Worm (Caenorhabditis elegans): ENCODE measurements around the gene Y43F8C.6.

Gene Y43F8C.6

DNA sequence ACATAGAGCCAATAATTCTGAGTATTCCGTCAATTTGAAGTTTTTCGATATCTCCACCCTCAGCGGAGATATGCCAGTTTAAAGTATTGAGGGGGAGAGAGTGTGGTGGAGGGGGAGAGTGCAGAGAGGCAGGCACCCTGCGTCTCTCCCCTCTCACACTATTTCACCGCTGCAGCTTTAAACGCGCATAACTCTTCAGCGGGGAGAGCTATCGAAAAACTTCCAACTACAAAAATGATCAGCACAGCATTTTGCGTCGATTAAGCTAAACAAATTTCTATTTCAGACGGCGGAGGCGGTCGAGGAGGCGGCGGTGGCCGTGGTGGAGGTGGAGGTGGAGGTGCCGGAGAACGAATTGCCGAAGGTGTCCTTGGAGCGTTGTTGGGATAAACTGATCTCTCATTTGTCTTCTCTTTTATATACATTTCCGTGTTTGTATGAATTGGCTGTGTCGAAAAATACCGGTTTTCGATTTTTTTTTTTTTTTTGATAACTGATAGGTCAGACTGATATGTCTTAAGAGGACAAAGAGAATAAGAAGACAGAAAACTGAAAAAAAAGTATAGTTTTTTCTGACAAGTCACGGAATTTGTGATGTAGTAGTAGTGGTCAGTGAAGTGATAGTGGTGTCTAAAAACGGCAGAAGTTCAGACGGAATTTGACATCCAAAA lies 28.9 kb downstream of the Y43F8C.6 start (continued):
- TF ChIP-seq nhr-6 (tag; optimal IDR thresholded peaks at IDR 0.05) (no peak), nhr-11 (tag; optimal IDR thresholded peaks at IDR 0.05) (no peak), dmd-8 (GFP tag; IDR thresholded peaks at IDR 0.05) (no peak), lin-15B (tag; optimal IDR thresholded peaks at IDR 0.05) (no peak), nhr-102 (tag; optimal IDR thresholded peaks at IDR 0.05) (no peak), hlh-30 (tag; optimal IDR thresholded peaks at IDR 0.05; ENCODE audit: insufficient read depth) (no peak), ZK337.2 (GFP tag; IDR thresholded peaks at IDR 0.05) (no peak), zip-2 (tag; optimal IDR thresholded peaks at IDR 0.05) (no peak), sdz-12 (GFP tag; optimal IDR thresholded peaks at IDR 0.05) (no peak), nhr-42 (GFP tag; IDR thresholded peaks at IDR 0.05) (no peak), lsy-2 (tag; optimal IDR thresholded peaks at IDR 0.05) (no peak), gei-8 (GFP tag; optimal IDR thresholded peaks at IDR 0.05) (no peak), nhr-28 (tag; optimal IDR thresholded peaks at IDR 0.05) (peak; percentile 75), zfp-2 (tag; optimal IDR thresholded peaks at IDR 0.05) (no peak), madf-5 (GFP tag; IDR thresholded peaks at IDR 0.05) (0 out of 4 replicates have a peak, but pooled peaks have one; percentile 11 to 31), nhr-41 (GFP tag; IDR thresholded peaks at IDR 0.05) (0 out of 2 replicates have a peak, but pooled peaks have one; percentile 7), tag-97 (GFP tag; IDR thresholded peaks at IDR 0.05) (no peak), dmd-9 (GFP tag; IDR thresholded peaks at IDR 0.05) (no peak), unc-39 (tag; optimal IDR thresholded peaks at IDR 0.05) (no peak), php-3 (GFP tag; IDR thresholded peaks at IDR 0.05) (peak; percentile 42; the same call in 1 of the 2 replicates), aly-2 (tag; optimal IDR thresholded peaks at IDR 0.05) (no peak), lin-38 (GFP tag; IDR thresholded peaks at IDR 0.05) (no peak), ctbp-1 (GFP tag; IDR thresholded peaks at IDR 0.05) (peak; percentile 32; the same call in 1 of the 2 replicates), nhr-237 (tag; optimal IDR thresholded peaks at IDR 0.05) (no peak), pha-4 (GFP tag; IDR thresholded peaks at IDR 0.05) (no peak), pha-4 (tag; optimal IDR thresholded peaks at IDR 0.05) (no peak), lir-3 (tag; optimal IDR thresholded peaks at IDR 0.05) (no peak), skn-1 (tag; optimal IDR thresholded peaks at IDR 0.05) (no peak), lin-39 (tag; optimal IDR thresholded peaks at IDR 0.05) (no peak), zip-11 (GFP tag; IDR thresholded peaks at IDR 0.05) (no peak), mdl-1 (tag; optimal IDR thresholded peaks at IDR 0.05) (no peak), egl-27 (tag; optimal IDR thresholded peaks at IDR 0.05) (no peak), unc-62 (GFP tag; optimal IDR thresholded peaks at IDR 0.05 in 1 of 2) (peak in 1 of 2 experiments; percentile 66), unc-62 (tag; optimal IDR thresholded peaks at IDR 0.05) (no peak), mes-2 (tag; optimal IDR thresholded peaks at IDR 0.05; ENCODE audit: poor library complexity, severe bottlenecking) (peak; percentile 25), madf-9 (GFP tag; conservative IDR thresholded peaks at IDR 0.05) (no peak), F44E2.7 (GFP tag; IDR thresholded peaks at IDR 0.05) (no peak), spr-1 (tag; optimal IDR thresholded peaks at IDR 0.05) (no peak), ztf-7 (tag; optimal IDR thresholded peaks at IDR 0.05) (no peak), Y48G9A.11 (GFP tag; IDR thresholded peaks at IDR 0.05) (no peak), duxl-1 (tag; optimal IDR thresholded peaks at IDR 0.05; ENCODE audit: poor library complexity) (no peak), F49E8.2 (tag; optimal IDR thresholded peaks at IDR 0.05; ENCODE audit: borderline replicate concordance) (no peak), nhr-76 (tag; optimal IDR thresholded peaks at IDR 0.05) (no peak), mxl-2 (GFP tag; conservative IDR thresholded peaks at IDR 0.05) (no peak), mdt-29 (GFP tag; IDR thresholded peaks at IDR 0.05) (0 out of 2 replicates have a peak, but pooled peaks have one; percentile 25), fkh-10 (GFP tag; optimal IDR thresholded peaks at IDR 0.05) (no peak), T20F7.1 (GFP tag; optimal IDR thresholded peaks at IDR 0.05) (no peak), jun-1 (tag; optimal IDR thresholded peaks at IDR 0.05) (no peak), mxl-3 (GFP tag; optimal IDR thresholded peaks at IDR 0.05) (no peak), ceh-82 (tag; optimal IDR thresholded peaks at IDR 0.05) (no peak), dpl-1 (GFP tag; optimal IDR thresholded peaks at IDR 0.05) (no peak)
